Fruit fly (Drosophila melanogaster) whole organism, prepupa: ENCODE data around the gene Obp99b.
A peak's percentile ranks its signal among the peaks of the same experiment; 100 is the strongest.

ENCODE experiments used
- Blimp-1 ChIP-seq: fragments of 200-800 bp; sonication (Bioruptor generic); optimal IDR thresholded peaks from 3 replicates; lab custom pipeline; 2017; ENCODE audit warnings: missing biosample characterization, missing genetic modification characterization, mild to moderate bottlenecking, moderate library complexity, missing genetic modification reagents
- CG10669 ChIP-seq: fragments of 200-800 bp; sonication (Bioruptor generic); optimal IDR thresholded peaks from 3 replicates; lab custom pipeline; 2018; ENCODE audit warnings: missing biosample characterization, mild to moderate bottlenecking, missing genetic modification characterization, moderate library complexity
- CG11294 ChIP-seq: fragments of 200-800 bp; sonication (Bioruptor generic); IDR thresholded peaks from 2 replicates; pipeline ENCODE4 v1.3.6; 2022; ENCODE audit warnings: missing biosample characterization, missing genetic modification characterization
- CG11762 ChIP-seq: fragments of 200-800 bp; sonication (Bioruptor generic); optimal IDR thresholded peaks from 3 replicates; lab custom pipeline; 2016; ENCODE audit warnings: missing biosample characterization, missing genetic modification characterization; ENCODE audit not compliant: insufficient read depth
- CG11902 ChIP-seq: fragments of 200-800 bp; sonication (Bioruptor generic); optimal IDR thresholded peaks from 3 replicates; lab custom pipeline; 2016; ENCODE audit warnings: missing biosample characterization, missing genetic modification characterization
- CG15336 ChIP-seq: fragments of 200-800 bp; sonication (Bioruptor generic); IDR thresholded peaks from 2 replicates; pipeline ENCODE4 v1.3.6; 2022; ENCODE audit warnings: missing biosample characterization, missing genetic modification characterization
- CG1621 ChIP-seq: fragments of 200-800 bp; sonication (Bioruptor generic); optimal IDR thresholded peaks from 3 replicates; lab custom pipeline; 2018; ENCODE audit warnings: missing biosample characterization, mild to moderate bottlenecking, missing genetic modification characterization
- CG16779 ChIP-seq: fragments of 200-800 bp; sonication (Bioruptor generic); optimal IDR thresholded peaks from 3 replicates; lab custom pipeline; 2017; ENCODE audit warnings: missing biosample characterization, mild to moderate bottlenecking, missing genetic modification characterization
- CG3032 ChIP-seq: fragments of 200-800 bp; optimal IDR thresholded peaks from 2 replicates; lab custom pipeline; 2019; ENCODE audit warnings: missing biosample characterization, mild to moderate bottlenecking, missing genetic modification characterization, moderate library complexity
- CG31627 ChIP-seq: fragments of 200-800 bp; sonication (Bioruptor generic); optimal IDR thresholded peaks from 3 replicates; lab custom pipeline; 2016; ENCODE audit warnings: missing biosample characterization, missing genetic modification characterization
- CG34406 ChIP-seq: fragments of 200-800 bp; sonication (Bioruptor generic); optimal IDR thresholded peaks from 3 replicates; lab custom pipeline; 2016; ENCODE audit warnings: missing biosample characterization, missing genetic modification characterization
- CG3919 ChIP-seq: fragments of 200-800 bp; sonication (Bioruptor generic); optimal IDR thresholded peaks from 3 replicates; lab custom pipeline; 2016; ENCODE audit warnings: missing biosample characterization, missing genetic modification characterization
- CG4318 ChIP-seq: fragments of 200-800 bp; sonication (Bioruptor generic); optimal IDR thresholded peaks from 3 replicates; lab custom pipeline; 2017; ENCODE audit warnings: missing biosample characterization, mild to moderate bottlenecking, missing genetic modification characterization
- CG6163 ChIP-seq: fragments of 200-800 bp; sonication (Bioruptor generic); IDR thresholded peaks from 3 replicates; pipeline ENCODE4 v1.3.6; 2022; ENCODE audit warnings: missing biosample characterization, missing genetic modification characterization
- CG6276 ChIP-seq: fragments of 200-800 bp; sonication (Bioruptor generic); optimal IDR thresholded peaks from 2 replicates; lab custom pipeline; 2017; ENCODE audit warnings: missing biosample characterization, mild to moderate bottlenecking, missing genetic modification characterization
- CG6792 ChIP-seq: fragments of 200-800 bp; sonication (Bioruptor generic); optimal IDR thresholded peaks from 3 replicates; lab custom pipeline; 2016; ENCODE audit warnings: missing biosample characterization, missing genetic modification characterization
- CG7368 ChIP-seq: fragments of 200-800 bp; sonication (Bioruptor generic); optimal IDR thresholded peaks from 3 replicates; lab custom pipeline; 2016; ENCODE audit warnings: missing biosample characterization, missing genetic modification characterization
- CG8119 ChIP-seq: fragments of 200-800 bp; sonication (Bioruptor generic); IDR thresholded peaks from 3 replicates; pipeline ENCODE4 v1.3.6; 2022; ENCODE audit warnings: missing biosample characterization, missing genetic modification characterization
- CG8319 ChIP-seq: fragments of 200-800 bp; sonication (Bioruptor generic); optimal IDR thresholded peaks from 3 replicates; lab custom pipeline; 2016; ENCODE audit warnings: missing biosample characterization, missing genetic modification characterization
- CG9139 ChIP-seq: fragments of 200-800 bp; sonication (Bioruptor generic); optimal IDR thresholded peaks from 3 replicates; lab custom pipeline; 2017; ENCODE audit warnings: missing biosample characterization, mild to moderate bottlenecking, missing genetic modification characterization
- Eip75B ChIP-seq: fragments of 200-800 bp; sonication (Bioruptor generic); optimal IDR thresholded peaks from 3 replicates; lab custom pipeline; 2016; ENCODE audit warnings: missing biosample characterization, missing genetic modification characterization
- Eip78C ChIP-seq: fragments of 200-800 bp; sonication (Bioruptor generic); peaks from one replicate; lab custom pipeline; 2016; ENCODE audit warnings: missing biosample characterization, missing genetic modification characterization
- Ets21C ChIP-seq: fragments of 200-800 bp; sonication (Bioruptor generic); optimal IDR thresholded peaks from 3 replicates; lab custom pipeline; 2016; ENCODE audit warnings: missing biosample characterization, missing genetic modification characterization
- Ets96B ChIP-seq: fragments of 200-800 bp; optimal IDR thresholded peaks from 2 replicates; lab custom pipeline; 2019; ENCODE audit warnings: missing biosample characterization, mild to moderate bottlenecking, missing genetic modification characterization, moderate library complexity
- Gug ChIP-seq: fragments of 200-800 bp; sonication (Bioruptor generic); IDR thresholded peaks from 2 replicates; pipeline ENCODE4 v1.3.6; 2022; ENCODE audit warnings: missing biosample characterization, missing genetic modification characterization
- Hr38 ChIP-seq: sonication (Bioruptor generic); optimal IDR thresholded peaks from 2 replicates; lab custom pipeline; 2016; ENCODE audit warnings: missing biosample characterization, missing genetic modification characterization
- Hr39 ChIP-seq: fragments of 200-800 bp; sonication (Bioruptor generic); optimal IDR thresholded peaks from 2 replicates; lab custom pipeline; 2016; ENCODE audit warnings: missing biosample characterization, missing genetic modification characterization
- Hr4 ChIP-seq: fragments of 200-800 bp; sonication (Bioruptor generic); optimal IDR thresholded peaks from 3 replicates; lab custom pipeline; 2016; ENCODE audit warnings: missing biosample characterization, missing genetic modification characterization
- Lpt ChIP-seq: fragments of 200-800 bp; sonication (Bioruptor generic); optimal IDR thresholded peaks from 3 replicates; lab custom pipeline; 2016; ENCODE audit warnings: missing biosample characterization, missing genetic modification characterization
- Met ChIP-seq: fragments of 200-800 bp; sonication (Bioruptor generic); optimal IDR thresholded peaks from 3 replicates; lab custom pipeline; 2016; ENCODE audit warnings: missing biosample characterization, missing genetic modification characterization
- OdsH ChIP-seq: fragments of 200-800 bp; sonication (Bioruptor generic); optimal IDR thresholded peaks from 3 replicates; lab custom pipeline; 2016; ENCODE audit warnings: missing biosample characterization, missing genetic modification characterization
- Smox ChIP-seq: fragments of 200-800 bp; sonication (Bioruptor generic); optimal IDR thresholded peaks from 3 replicates; lab custom pipeline; 2016; ENCODE audit warnings: missing biosample characterization, missing genetic modification characterization
- Sox102F ChIP-seq: fragments of 200-800 bp; sonication (Bioruptor generic); optimal IDR thresholded peaks from 2 replicates; lab custom pipeline; 2016; ENCODE audit warnings: missing biosample characterization, mild to moderate bottlenecking, missing genetic modification characterization
- Sox14 ChIP-seq: fragments of 200-800 bp; sonication (Bioruptor generic); optimal IDR thresholded peaks from 3 replicates; lab custom pipeline; 2016; ENCODE audit warnings: missing biosample characterization, missing genetic modification characterization
- achi ChIP-seq: fragments of 200-800 bp; sonication (Bioruptor generic); optimal IDR thresholded peaks from 3 replicates; lab custom pipeline; 2016; ENCODE audit warnings: missing biosample characterization, missing genetic modification characterization
- cyc ChIP-seq: fragments of 200-800 bp; sonication (Bioruptor generic); optimal IDR thresholded peaks from 3 replicates; lab custom pipeline; 2016; ENCODE audit warnings: missing biosample characterization, missing genetic modification characterization
- dsx ChIP-seq: fragments of 200-800 bp; optimal IDR thresholded peaks from 3 replicates; lab custom pipeline; 2019; ENCODE audit warnings: missing biosample characterization, mild to moderate bottlenecking, missing genetic modification characterization, moderate library complexity; ENCODE audit not compliant: poor library complexity, severe bottlenecking
- eg ChIP-seq: fragments of 200-800 bp; sonication (Bioruptor generic); IDR thresholded peaks from 3 replicates; pipeline ENCODE4 v1.3.6; 2022; ENCODE audit warnings: missing biosample characterization, missing genetic modification characterization
- fd59A ChIP-seq: fragments of 200-800 bp; sonication (Bioruptor generic); optimal IDR thresholded peaks from 2 replicates; lab custom pipeline; 2017; ENCODE audit warnings: missing biosample characterization, mild to moderate bottlenecking, missing genetic modification characterization, missing genetic modification reagents
- fd85E ChIP-seq: fragments of 200-800 bp; sonication (Bioruptor generic); optimal IDR thresholded peaks from 3 replicates; lab custom pipeline; 2016; ENCODE audit warnings: missing biosample characterization, missing genetic modification characterization
- fkh ChIP-seq: fragments of 200-800 bp; sonication (Bioruptor generic); optimal IDR thresholded peaks from 3 replicates; lab custom pipeline; 2017; ENCODE audit warnings: missing biosample characterization, mild to moderate bottlenecking, missing genetic modification characterization, moderate library complexity
- lz ChIP-seq: fragments of 200-800 bp; sonication (Bioruptor generic); optimal IDR thresholded peaks from 3 replicates; lab custom pipeline; 2016; ENCODE audit warnings: missing biosample characterization, missing genetic modification characterization
- pdm3 ChIP-seq: fragments of 200-800 bp; sonication (Bioruptor generic); optimal IDR thresholded peaks from 3 replicates; lab custom pipeline; 2016; ENCODE audit warnings: missing biosample characterization, missing genetic modification characterization
- salr ChIP-seq, 2 experiments: fragments of 200-800 bp; sonication (Bioruptor generic); optimal IDR thresholded peaks; 3 replicates each; lab custom pipeline; 2016 to 2018; ENCODE audit warnings: missing biosample characterization in 2 of 2, missing genetic modification characterization in 2 of 2, mild to moderate bottlenecking in 1 of 2
- ss ChIP-seq, 2 experiments: fragments of 200-800 bp; sonication (Bioruptor generic); optimal IDR thresholded peaks; 2 replicates in 1 of 2; 3 replicates in 1 of 2; lab custom pipeline; 2017 to 2018; ENCODE audit warnings: mild to moderate bottlenecking in 2 of 2, missing biosample characterization in 2 of 2, missing genetic modification characterization in 2 of 2, moderate library complexity in 1 of 2
- svp ChIP-seq: fragments of 200-800 bp; sonication (Bioruptor generic); peaks from one replicate; lab custom pipeline; 2016; ENCODE audit warnings: missing biosample characterization, missing genetic modification characterization
- topi ChIP-seq: fragments of 200-800 bp; sonication (Bioruptor generic); optimal IDR thresholded peaks from 3 replicates; lab custom pipeline; 2016; ENCODE audit warnings: missing biosample characterization, missing genetic modification characterization
- vri ChIP-seq: fragments of 200-800 bp; sonication (Bioruptor generic); optimal IDR thresholded peaks from 3 replicates; lab custom pipeline; 2016; ENCODE audit warnings: missing biosample characterization, mild to moderate bottlenecking, missing genetic modification characterization

Gene Obp99b

dm6 chr3R:29763154-29763553 lies 46.5 kb upstream of the Obp99b start (continued):
- TF ChIP-seq salr (GFP tag; optimal IDR thresholded peaks at IDR 0.05; lab: Kevin White, UChicago) (peak; percentile 61 to 65), CG34406 (GFP tag; lab: Kevin White, UChicago) (peak; percentile 94), CG6792 (GFP tag; lab: Kevin White, UChicago) (peak; percentile 95), Hr38 (GFP tag; lab: Kevin White, UChicago) (no peak), Ets96B (tag; lab: Kevin White, UChicago) (peak; percentile 70), Sox14 (peak; percentile 97), fd85E (GFP tag; lab: Kevin White, UChicago) (peak; percentile 83), fd59A (GFP tag; lab: Kevin White, UChicago) (peak; percentile 60), vri (peak; percentile 96), Eip75B (GFP tag; lab: Kevin White, UChicago) (peak; percentile 93), eg (GFP tag; lab: Robert Waterston, UW) (peak; percentile 83), Blimp-1 (peak; percentile 92), pdm3 (GFP tag; lab: Kevin White, UChicago) (peak; percentile 94), Hr4 (GFP tag; lab: Kevin White, UChicago) (peak; percentile 79), Sox102F (GFP tag; lab: Kevin White, UChicago) (peak; percentile 99), CG6163 (peak; percentile 90), Smox (GFP tag; lab: Kevin White, UChicago) (peak; percentile 98), svp (GFP tag; lab: Kevin White, UChicago) (peak; percentile 98), ss (GFP tag; optimal IDR thresholded peaks at IDR 0.05; lab: Kevin White, UChicago) (peak; percentile 39 to 73), Met (GFP tag; lab: Kevin White, UChicago) (peak; percentile 97), dsx (GFP tag; lab: Kevin White, UChicago) (peak; percentile 68), CG3919 (GFP tag; lab: Kevin White, UChicago) (peak; percentile 97), cyc (GFP tag; lab: Kevin White, UChicago) (peak; percentile 99), CG11294 (GFP tag; lab: Robert Waterston, UW) (peak; percentile 65; the same call in 1 of the 2 replicates), CG15336 (GFP tag; lab: Robert Waterston, UW) (peak; percentile 77), Gug (GFP tag; lab: Robert Waterston, UW) (peak; percentile 31; the same call in 1 of the 2 replicates), CG4318 (GFP tag; lab: Kevin White, UChicago) (peak; percentile 22), Lpt (GFP tag; lab: Kevin White, UChicago) (peak; percentile 67), CG8119 (GFP tag; lab: Robert Waterston, UW) (peak; percentile 72; the same call in 2 of the 3 replicates), CG7368 (peak; percentile 93), achi (GFP tag; lab: Kevin White, UChicago) (peak; percentile 90), CG16779 (peak; percentile 38), lz (GFP tag; lab: Kevin White, UChicago) (peak; percentile 98), CG3032 (tag; lab: Kevin White, UChicago) (peak; percentile 76), CG8319 (peak; percentile 95), CG9139 (GFP tag; lab: Kevin White, UChicago) (peak; percentile 53)

- TF ChIP-seq CG11902 (GFP tag; lab: Kevin White, UChicago) (peak; percentile 41), CG6163 (peak; percentile 62), topi (GFP tag; lab: Kevin White, UChicago) (peak; percentile 75), eg (GFP tag; lab: Robert Waterston, UW) (no peak), CG9139 (GFP tag; lab: Kevin White, UChicago) (no peak), salr (GFP tag; optimal IDR thresholded peaks at IDR 0.05; lab: Kevin White, UChicago) (peak in 1 of 2 experiments; percentile 36), CG11294 (GFP tag; lab: Robert Waterston, UW) (no peak), CG1621 (tag; lab: Kevin White, UChicago) (no peak), svp (GFP tag; lab: Kevin White, UChicago) (peak; percentile 89), CG10669 (peak; percentile 42), Blimp-1 (peak; percentile 7), Smox (GFP tag; lab: Kevin White, UChicago) (peak; percentile 73), CG16779 (no peak), CG3032 (tag; lab: Kevin White, UChicago) (peak; percentile 26), Ets21C (GFP tag; lab: Kevin White, UChicago) (peak; percentile 51), CG34406 (GFP tag; lab: Kevin White, UChicago) (peak; percentile 43), Lpt (GFP tag; lab: Kevin White, UChicago) (peak; percentile 17), Eip78C (peak; percentile 91), cyc (GFP tag; lab: Kevin White, UChicago) (peak; percentile 62), CG8119 (GFP tag; lab: Robert Waterston, UW) (0 out of 3 replicates have a peak, but pooled peaks have one; percentile 15), CG11762 (peak; percentile 19), fkh (GFP tag; lab: Kevin White, UChicago) (no peak), CG31627 (GFP tag; lab: Kevin White, UChicago) (peak; percentile 56), OdsH (GFP tag; lab: Kevin White, UChicago) (peak; percentile 57), CG6792 (GFP tag; lab: Kevin White, UChicago) (peak; percentile 39), pdm3 (GFP tag; lab: Kevin White, UChicago) (peak; percentile 38), Hr39 (GFP tag; lab: Kevin White, UChicago) (peak; percentile 53), CG6276 (GFP tag; lab: Kevin White, UChicago) (no peak)
Measured at dm6 chr3R:29762297-29762696, 45.6 kb upstream of the Obp99b start.
